Fruit fly (Drosophila melanogaster) whole organism, embryonic: ENCODE measurements around the gene CG31760.

Source experiments
- Asciz ChIP-seq: fragments of 200-800 bp; sonication (Bioruptor generic); optimal IDR thresholded peaks from 2 replicates; lab custom pipeline; 2017; ENCODE audit warnings: missing biosample characterization, mild to moderate bottlenecking, missing genetic modification characterization, missing genetic modification reagents
- Atf-2 ChIP-seq: fragments of 200-800 bp; sonication (Bioruptor generic); optimal IDR thresholded peaks from 2 replicates; lab custom pipeline; 2016; ENCODE audit warnings: missing biosample characterization, missing genetic modification characterization
- CG10209 ChIP-seq: fragments of 200-800 bp; sonication (Bioruptor generic); optimal IDR thresholded peaks from 3 replicates; lab custom pipeline; 2017; ENCODE audit warnings: missing biosample characterization, mild to moderate bottlenecking, missing genetic modification characterization, missing genetic modification reagents
- CG10462 ChIP-seq: fragments of 200-800 bp; sonication (Bioruptor generic); optimal IDR thresholded peaks from 2 replicates; lab custom pipeline; 2016; ENCODE audit warnings: missing biosample characterization, missing genetic modification characterization
- CG11456 ChIP-seq: fragments of 200-800 bp; sonication (Bioruptor generic); IDR thresholded peaks from 3 replicates; pipeline ENCODE4 v1.3.6; 2022; ENCODE audit warnings: missing biosample characterization, missing genetic modification characterization
- CG13296 ChIP-seq: fragments of 200-800 bp; sonication (Bioruptor generic); optimal IDR thresholded peaks from 3 replicates; lab custom pipeline; 2018; ENCODE audit warnings: missing biosample characterization, mild to moderate bottlenecking, missing genetic modification characterization
- CG13894 ChIP-seq: fragments of 200-800 bp; sonication (Bioruptor generic); optimal IDR thresholded peaks from 3 replicates; lab custom pipeline; 2018; ENCODE audit warnings: missing biosample characterization, mild to moderate bottlenecking, missing genetic modification characterization, moderate library complexity
- CG17359 ChIP-seq: fragments of 200-800 bp; sonication (Bioruptor generic); optimal IDR thresholded peaks from 3 replicates; lab custom pipeline; 2018; ENCODE audit warnings: missing biosample characterization, mild to moderate bottlenecking, missing genetic modification characterization, moderate library complexity
- CG18599 ChIP-seq: fragments of 200-800 bp; sonication (Bioruptor generic); optimal IDR thresholded peaks from 3 replicates; lab custom pipeline; 2017; ENCODE audit warnings: missing biosample characterization, missing genetic modification characterization, mild to moderate bottlenecking, moderate library complexity, missing genetic modification reagents
- CG2129 ChIP-seq: fragments of 200-800 bp; sonication (Bioruptor generic); IDR thresholded peaks from 2 replicates; pipeline ENCODE4 v1.3.6; 2022; ENCODE audit warnings: missing biosample characterization, missing genetic modification characterization; ENCODE audit not compliant: partially characterized antibody
- CG31365 ChIP-seq: fragments of 200-800 bp; sonication (Bioruptor generic); optimal IDR thresholded peaks from 2 replicates; lab custom pipeline; 2018; ENCODE audit warnings: missing biosample characterization, mild to moderate bottlenecking, missing genetic modification characterization
- CG3163 ChIP-seq: fragments of 200-800 bp; sonication (Bioruptor generic); optimal IDR thresholded peaks from 3 replicates; lab custom pipeline; 2016; ENCODE audit warnings: missing biosample characterization, missing genetic modification characterization
- CG34422 ChIP-seq: fragments of 200-800 bp; sonication (Bioruptor generic); IDR thresholded peaks from 3 replicates; pipeline ENCODE4 v1.3.6; 2022; ENCODE audit warnings: missing biosample characterization, missing genetic modification characterization
- CG7372 ChIP-seq: fragments of 200-800 bp; sonication (Bioruptor generic); IDR thresholded peaks from 2 replicates; pipeline ENCODE4 v1.3.6; 2022; ENCODE audit warnings: missing biosample characterization, missing genetic modification characterization
- CG8388 ChIP-seq: fragments of 200-800 bp; sonication (Bioruptor generic); optimal IDR thresholded peaks from 2 replicates; lab custom pipeline; 2019; ENCODE audit warnings: missing biosample characterization, mild to moderate bottlenecking, missing genetic modification characterization, moderate library complexity
- CG8478 ChIP-seq: fragments of >200 bp; optimal IDR thresholded peaks from 2 replicates; lab custom pipeline; 2018
- CG9727 ChIP-seq: fragments of 200-800 bp; sonication (Bioruptor generic); optimal IDR thresholded peaks from 3 replicates; lab custom pipeline; 2017; ENCODE audit warnings: missing biosample characterization, mild to moderate bottlenecking, missing genetic modification characterization
- CoRest ChIP-seq: fragments of 200-800 bp; sonication (Bioruptor generic); optimal IDR thresholded peaks from 3 replicates; lab custom pipeline; 2018; ENCODE audit warnings: missing biosample characterization, mild to moderate bottlenecking, missing genetic modification characterization, moderate library complexity
- D19B ChIP-seq: fragments of 200-800 bp; sonication (Bioruptor generic); optimal IDR thresholded peaks from 2 replicates; lab custom pipeline; 2017; ENCODE audit warnings: missing biosample characterization, mild to moderate bottlenecking, missing genetic modification characterization
- Dip2 ChIP-seq: fragments of 200-800 bp; sonication (Bioruptor generic); IDR thresholded peaks from 2 replicates; pipeline ENCODE4 v1.3.6; 2022; ENCODE audit warnings: missing biosample characterization, missing genetic modification characterization
- Doc3 ChIP-seq: fragments of 200-800 bp; sonication (Bioruptor generic); IDR thresholded peaks from 3 replicates; pipeline ENCODE4 v1.3.6; 2022; ENCODE audit warnings: missing biosample characterization, missing genetic modification characterization; ENCODE audit not compliant: partially characterized antibody
- HLH3B ChIP-seq: fragments of 200-800 bp; sonication (Bioruptor generic); IDR thresholded peaks from 2 replicates; pipeline ENCODE4 v1.3.6; 2022; ENCODE audit warnings: missing biosample characterization, missing genetic modification characterization
- HLH4C ChIP-seq: fragments of 200-800 bp; sonication (Bioruptor generic); IDR thresholded peaks from 3 replicates; pipeline ENCODE4 v1.3.6; 2022; ENCODE audit warnings: missing biosample characterization, missing genetic modification characterization; ENCODE audit not compliant: partially characterized antibody
- HLHmδ ChIP-seq: fragments of 200-800 bp; sonication (Bioruptor generic); optimal IDR thresholded peaks from 2 replicates; lab custom pipeline; 2018; ENCODE audit warnings: missing biosample characterization, mild to moderate bottlenecking, missing genetic modification characterization, moderate library complexity
- Hsf ChIP-seq: fragments of 200-800 bp; sonication (Bioruptor generic); optimal IDR thresholded peaks from 3 replicates; lab custom pipeline; 2016; ENCODE audit warnings: missing biosample characterization, missing genetic modification characterization
- Kr ChIP-seq: fragments of 200-800 bp; sonication (Bioruptor generic); optimal IDR thresholded peaks from 2 replicates; lab custom pipeline; 2017; ENCODE audit warnings: missing biosample characterization, mild to moderate bottlenecking, missing genetic modification characterization
- Nf-YA ChIP-seq: fragments of 200-800 bp; sonication (Bioruptor generic); IDR thresholded peaks from 2 replicates; pipeline ENCODE4 v1.3.6; 2022; ENCODE audit warnings: missing biosample characterization, missing genetic modification characterization
- Nf-YB ChIP-seq: fragments of 200-800 bp; sonication (Bioruptor generic); optimal IDR thresholded peaks from 3 replicates; lab custom pipeline; 2019; ENCODE audit warnings: missing biosample characterization, mild to moderate bottlenecking, missing genetic modification characterization, moderate library complexity
- NfI ChIP-seq: fragments of 200-800 bp; sonication (Bioruptor generic); optimal IDR thresholded peaks from 3 replicates; lab custom pipeline; 2018; ENCODE audit warnings: missing biosample characterization, mild to moderate bottlenecking, missing genetic modification characterization, moderate library complexity
- Optix ChIP-seq: fragments of 200-800 bp; sonication (Bioruptor generic); IDR thresholded peaks from 3 replicates; pipeline ENCODE4 v1.3.6; 2022; ENCODE audit warnings: missing biosample characterization, missing genetic modification characterization
- abd-A ChIP-seq: fragments of 200-800 bp; sonication (Bioruptor generic); optimal IDR thresholded peaks from 3 replicates; lab custom pipeline; 2019; ENCODE audit warnings: missing biosample characterization, mild to moderate bottlenecking, missing genetic modification characterization, moderate library complexity
- cg ChIP-seq: fragments of 200-800 bp; sonication (Bioruptor generic); optimal IDR thresholded peaks from 3 replicates; lab custom pipeline; 2019; ENCODE audit warnings: missing biosample characterization, mild to moderate bottlenecking, missing genetic modification characterization, moderate library complexity
- chinmo ChIP-seq: fragments of 200-800 bp; sonication (Bioruptor generic); IDR thresholded peaks from 4 replicates; pipeline ENCODE4 v1.3.6; 2022; ENCODE audit warnings: missing biosample characterization, missing genetic modification characterization; ENCODE audit not compliant: partially characterized antibody
- en ChIP-seq: fragments of 200-800 bp; sonication (Bioruptor generic); optimal IDR thresholded peaks from 2 replicates; lab custom pipeline; 2016; ENCODE audit warnings: missing biosample characterization, missing genetic modification characterization
- gt ChIP-seq: fragments of 200-800 bp; sonication (Bioruptor generic); IDR thresholded peaks from 2 replicates; pipeline ENCODE4 v1.3.6; 2022; ENCODE audit warnings: missing biosample characterization, missing genetic modification characterization
- lov ChIP-seq, 2 experiments: fragments of 200-800 bp in 1 of 2; fragments of >200 bp in 1 of 2; sonication (Bioruptor generic) in 1 of 2; IDR thresholded peaks in 1 of 2; optimal IDR thresholded peaks in 1 of 2; 2 replicates in 1 of 2; 3 replicates in 1 of 2; pipeline versions ENCODE4 v1.3.6 to Lab custom; 2017 to 2022; ENCODE audit warnings: missing biosample characterization in 1 of 2, missing genetic modification characterization in 1 of 2
- mam ChIP-seq: fragments of 200-800 bp; sonication (Bioruptor generic); optimal IDR thresholded peaks from 3 replicates; lab custom pipeline; 2016; ENCODE audit warnings: missing biosample characterization, missing genetic modification characterization
- mld ChIP-seq: fragments of 200-800 bp; sonication (Bioruptor generic); IDR thresholded peaks from 3 replicates; pipeline ENCODE4 v1.3.6; 2022; ENCODE audit warnings: missing biosample characterization, missing genetic modification characterization; ENCODE audit not compliant: partially characterized antibody
- rib ChIP-seq: fragments of 200-800 bp; sonication (Bioruptor generic); IDR thresholded peaks from 2 replicates; pipeline ENCODE4 v1.3.6; 2022; ENCODE audit warnings: missing biosample characterization, missing genetic modification characterization
- run ChIP-seq: fragments of 200-800 bp; sonication (Bioruptor generic); optimal IDR thresholded peaks from 3 replicates; lab custom pipeline; 2018; ENCODE audit warnings: missing biosample characterization, mild to moderate bottlenecking, missing genetic modification characterization
- sc ChIP-seq, 3 experiments: fragments of >200 bp in 2 of 3; fragments of 200-800 bp in 1 of 3; sonication (Bioruptor generic) in 1 of 3; optimal IDR thresholded peaks; 2 replicates in 2 of 3; 3 replicates in 1 of 3; lab custom pipeline; 2017; ENCODE audit warnings: mild to moderate bottlenecking in 1 of 3, missing biosample characterization in 1 of 3, missing genetic modification characterization in 1 of 3, missing genetic modification reagents in 1 of 3
- sens ChIP-seq: fragments of 200-800 bp; sonication (Bioruptor generic); peaks from one replicate; lab custom pipeline; 2016; ENCODE audit warnings: missing biosample characterization, missing genetic modification characterization
- tap ChIP-seq: fragments of 200-800 bp; optimal IDR thresholded peaks from 3 replicates; lab custom pipeline; 2019; ENCODE audit warnings: missing biosample characterization, mild to moderate bottlenecking, missing genetic modification characterization, moderate library complexity
- trh ChIP-seq: fragments of 200-800 bp; sonication (Bioruptor generic); optimal IDR thresholded peaks from 2 replicates; lab custom pipeline; 2016; ENCODE audit warnings: missing biosample characterization, missing genetic modification characterization
- wek ChIP-seq: fragments of 200-800 bp; sonication (Bioruptor generic); optimal IDR thresholded peaks from 3 replicates; lab custom pipeline; 2018; ENCODE audit warnings: missing biosample characterization, mild to moderate bottlenecking, missing genetic modification characterization, moderate library complexity
- zfh1 ChIP-seq: fragments of 200-800 bp; sonication (Bioruptor generic); IDR thresholded peaks from 3 replicates; pipeline ENCODE4 v1.3.6; 2022; ENCODE audit warnings: missing biosample characterization, missing genetic modification characterization

The CG31760 gene

dm6 chr2L:12103231-12104210 is 39.1 kb upstream of the CG31760 start, which contains the start of the genes Patsas and ThrRS:
Patsas (minus strand) TSS chr2L:12103285.
ThrRS (plus strand) TSS chr2L:12103751.
- TF ChIP-seq CG9727 (GFP tag; lab: Kevin White, UChicago) = peak; percentile 82
- peak; percentile 70 for TF ChIP-seq Nf-YB
- TF ChIP-seq CG7372 (GFP tag; lab: Robert Waterston, UW) = peak; percentile 82
- TF ChIP-seq CG8388 (GFP tag; lab: Kevin White, UChicago) = peak; percentile 77
- peak; percentile 96 for TF ChIP-seq sens (GFP tag; lab: Kevin White, UChicago)
- no peak; the same call in 2 of the 3 replicates for TF ChIP-seq Doc3
- TF ChIP-seq Atf-2 (GFP tag; lab: Kevin White, UChicago) = no peak
- TF ChIP-seq CG10209 (GFP tag; lab: Kevin White, UChicago) = peak; percentile 86
- peak; percentile 88 for TF ChIP-seq Hsf (GFP tag; lab: Kevin White, UChicago)
- peak; percentile 69 for TF ChIP-seq CG34422 (GFP tag; lab: Robert Waterston, UW)
- peak; percentile 85 for TF ChIP-seq CG13894 (tag; lab: Kevin White, UChicago)
- peak; percentile 95 for TF ChIP-seq CoRest (tag; lab: Kevin White, UChicago)
- TF ChIP-seq abd-A (tag; lab: Kevin White, UChicago) = no peak
- no peak for TF ChIP-seq CG2129 (GFP tag; lab: Robert Waterston, UW)
- peak; percentile 53; the same call in 1 of the 3 replicates for TF ChIP-seq Optix (GFP tag; lab: Robert Waterston, UW)
- TF ChIP-seq sc (optimal IDR thresholded peaks at IDR 0.05; lab: Kevin White, UChicago) = no peak
- TF ChIP-seq sc (GFP tag; optimal IDR thresholded peaks at IDR 0.05; lab: Kevin White, UChicago) = peak; percentile 72
- peak; percentile 86 for TF ChIP-seq CG17359 (tag; lab: Kevin White, UChicago)
- TF ChIP-seq Dip2 (GFP tag; lab: Robert Waterston, UW) = peak; percentile 32; the same call in 1 of the 2 replicates
- TF ChIP-seq mam (GFP tag; lab: Kevin White, UChicago) = peak; percentile 83
- TF ChIP-seq HLH3B (GFP tag; lab: Robert Waterston, UW) = peak; percentile 81
- TF ChIP-seq en (GFP tag; lab: Kevin White, UChicago) = peak; percentile 48
- TF ChIP-seq Asciz = peak; percentile 72
- peak; percentile 73 for TF ChIP-seq CG10462 (GFP tag; lab: Kevin White, UChicago)
- peak; percentile 91 for TF ChIP-seq CG18599 (GFP tag; lab: Kevin White, UChicago)
- TF ChIP-seq gt (GFP tag; lab: Robert Waterston, UW) = peak; percentile 53; the same call in 1 of the 2 replicates
- no peak for TF ChIP-seq wek (GFP tag; lab: Kevin White, UChicago)
- TF ChIP-seq NfI = peak; percentile 86
- TF ChIP-seq chinmo = no peak
- no peak for TF ChIP-seq lov (optimal IDR thresholded peaks at IDR 0.05; lab: Kevin White, UChicago)
- TF ChIP-seq lov (GFP tag; IDR thresholded peaks at IDR 0.05; lab: Robert Waterston, UW) = 0 out of 3 replicates have a peak, but pooled peaks have one; percentile 15
- TF ChIP-seq CG11456 = peak; percentile 76
- TF ChIP-seq D19B (GFP tag; lab: Kevin White, UChicago) = peak; percentile 72
- TF ChIP-seq rib (GFP tag; lab: Robert Waterston, UW) = peak; percentile 55; the same call in 1 of the 2 replicates
- TF ChIP-seq cg (GFP tag; lab: Kevin White, UChicago) = peak; percentile 69
- TF ChIP-seq Kr = no peak
- TF ChIP-seq CG3163 (GFP tag; lab: Kevin White, UChicago) = peak; percentile 38
- TF ChIP-seq HLH4C (GFP tag; lab: Robert Waterston, UW) = no peak
- TF ChIP-seq CG13296 = peak; percentile 78
- TF ChIP-seq run (tag; lab: Kevin White, UChicago) = peak; percentile 18
- peak; percentile 46 for TF ChIP-seq trh
- peak; percentile 64 for TF ChIP-seq Nf-YA (GFP tag; lab: Robert Waterston, UW)
- no peak for TF ChIP-seq CG8478
- peak; percentile 78 for TF ChIP-seq zfh1 (GFP tag; lab: Robert Waterston, UW)
- TF ChIP-seq CG31365 (tag; lab: Kevin White, UChicago) = peak; percentile 9
- no peak for TF ChIP-seq HLHmδ (GFP tag; lab: Kevin White, UChicago)
- TF ChIP-seq tap (tag; lab: Kevin White, UChicago) = no peak
- no peak for TF ChIP-seq mld (GFP tag; lab: Robert Waterston, UW)
